Fruit fly (Drosophila melanogaster): ENCODE measurements around the gene Hpf1.

Hpf1 gene

dm6 chr3R:5758624-5759209 is 33.0 kb upstream of the Hpf1 start, which contains the start of gene Sec8 (continued):
- TF ChIP-seq BtbVII (GFP tag; optimal IDR thresholded peaks at IDR 0.05): no peak
- 0 out of 3 replicates have a peak, but pooled peaks have one; percentile 31 for TF ChIP-seq tgo (GFP tag; IDR thresholded peaks at IDR 0.05)
- TF ChIP-seq amos (GFP tag; IDR thresholded peaks at IDR 0.05; ENCODE audit: partially characterized antibody): peak; percentile 93
- TF ChIP-seq ewg (GFP tag; optimal IDR thresholded peaks at IDR 0.05): no peak
- TF ChIP-seq Ets97D (GFP tag; optimal IDR thresholded peaks at IDR 0.05): peak; percentile 76
- TF ChIP-seq CG7556 (GFP tag; optimal IDR thresholded peaks at IDR 0.05): no peak
- TF ChIP-seq TFAM (GFP tag; optimal IDR thresholded peaks at IDR 0.05): no peak
- TF ChIP-seq Sry-δ (GFP tag; optimal IDR thresholded peaks at IDR 0.05): peak; percentile 99
- no peak for TF ChIP-seq lov (optimal IDR thresholded peaks at IDR 0.05)
- no peak for TF ChIP-seq lov (GFP tag; IDR thresholded peaks at IDR 0.05)
- TF ChIP-seq Antp (GFP tag; optimal IDR thresholded peaks at IDR 0.05): peak; percentile 49
- TF ChIP-seq Hr78 (GFP tag; optimal IDR thresholded peaks at IDR 0.05): no peak
- peak; percentile 22 for TF ChIP-seq chn (GFP tag; optimal IDR thresholded peaks at IDR 0.05)
- TF ChIP-seq nmo (GFP tag; optimal IDR thresholded peaks at IDR 0.05): peak; percentile 62
- no peak for TF ChIP-seq sr (GFP tag; IDR thresholded peaks at IDR 0.05)
- no peak for TF ChIP-seq Dfd (GFP tag; optimal IDR thresholded peaks at IDR 0.05)
- TF ChIP-seq CG16779 (GFP tag; IDR thresholded peaks at IDR 0.05): no peak
- TF ChIP-seq CG9215 (GFP tag; IDR thresholded peaks at IDR 0.05): no peak
- TF ChIP-seq CG3163 (GFP tag; optimal IDR thresholded peaks at IDR 0.05): peak; percentile 30
- TF ChIP-seq CG7271 (tag; optimal IDR thresholded peaks at IDR 0.05): no peak
- no peak for TF ChIP-seq sqz (GFP tag; optimal IDR thresholded peaks at IDR 0.05)
- peak; percentile 56; the same call in 1 of the 3 replicates for TF ChIP-seq CG11456 (GFP tag; IDR thresholded peaks at IDR 0.05)
- TF ChIP-seq psq (GFP tag; optimal IDR thresholded peaks at IDR 0.05): no peak
- no peak for TF ChIP-seq ase (GFP tag; IDR thresholded peaks at IDR 0.05)
- no peak for TF ChIP-seq CG12219 (GFP tag; optimal IDR thresholded peaks at IDR 0.05)
- no peak for TF ChIP-seq gro (GFP tag; optimal IDR thresholded peaks at IDR 0.05)
- no peak; the same call in 1 of the 2 replicates for TF ChIP-seq NFAT (GFP tag; IDR thresholded peaks at IDR 0.05)
- TF ChIP-seq kni (GFP tag; optimal IDR thresholded peaks at IDR 0.05): no peak
- no peak for TF ChIP-seq lab (GFP tag; optimal IDR thresholded peaks at IDR 0.05)
- TF ChIP-seq CG11093 (GFP tag; IDR thresholded peaks at IDR 0.05): no peak
- no peak for TF ChIP-seq CkIIα-i1 (GFP tag; IDR thresholded peaks at IDR 0.05)
- TF ChIP-seq aop (GFP tag; IDR thresholded peaks at IDR 0.05): no peak
- no peak for TF ChIP-seq CG18262 (tag; optimal IDR thresholded peaks at IDR 0.05)
- peak; percentile 80 for TF ChIP-seq trem (tag; optimal IDR thresholded peaks at IDR 0.05)
- TF ChIP-seq Mad (GFP tag; optimal IDR thresholded peaks at IDR 0.05): no peak
- peak; percentile 23; the same call in 1 of the 2 replicates for TF ChIP-seq al (GFP tag; IDR thresholded peaks at IDR 0.05)
- peak; percentile 91 for TF ChIP-seq CG6791 (GFP tag; IDR thresholded peaks at IDR 0.05; ENCODE audit: partially characterized antibody)
- no peak for TF ChIP-seq D19A (tag; optimal IDR thresholded peaks at IDR 0.05)
- no peak for TF ChIP-seq Meics (GFP tag; optimal IDR thresholded peaks at IDR 0.05)
- no peak for TF ChIP-seq nerfin-1 (tag; optimal IDR thresholded peaks at IDR 0.05)
- no peak for TF ChIP-seq Hmr (GFP tag; optimal IDR thresholded peaks at IDR 0.05)
- peak; percentile 56 for TF ChIP-seq Xbp1 (GFP tag; optimal IDR thresholded peaks at IDR 0.05)
- TF ChIP-seq fd96Cb (tag; optimal IDR thresholded peaks at IDR 0.05): no peak
- no peak for TF ChIP-seq corto (GFP tag; optimal IDR thresholded peaks at IDR 0.05)
- no peak for TF ChIP-seq Fer2 (tag; optimal IDR thresholded peaks at IDR 0.05)
- no peak for TF ChIP-seq CG3726 (GFP tag; IDR thresholded peaks at IDR 0.05)
- no peak for TF ChIP-seq pfk (GFP tag; optimal IDR thresholded peaks at IDR 0.05)
- no peak for TF ChIP-seq GATAe (GFP tag; conservative IDR thresholded peaks at IDR 0.05)
- TF ChIP-seq Nf-YA (GFP tag; IDR thresholded peaks at IDR 0.05): no peak; the same call in 1 of the 2 replicates
- peak; percentile 18 for TF ChIP-seq CG13775 (GFP tag; optimal IDR thresholded peaks at IDR 0.05)
- no peak for TF ChIP-seq Rx (GFP tag; IDR thresholded peaks at IDR 0.05)

Data from whole organism, embryonic.